Fruit fly (Drosophila melanogaster): Measurements from ENCODE around the gene Agpat4.

DNA sequence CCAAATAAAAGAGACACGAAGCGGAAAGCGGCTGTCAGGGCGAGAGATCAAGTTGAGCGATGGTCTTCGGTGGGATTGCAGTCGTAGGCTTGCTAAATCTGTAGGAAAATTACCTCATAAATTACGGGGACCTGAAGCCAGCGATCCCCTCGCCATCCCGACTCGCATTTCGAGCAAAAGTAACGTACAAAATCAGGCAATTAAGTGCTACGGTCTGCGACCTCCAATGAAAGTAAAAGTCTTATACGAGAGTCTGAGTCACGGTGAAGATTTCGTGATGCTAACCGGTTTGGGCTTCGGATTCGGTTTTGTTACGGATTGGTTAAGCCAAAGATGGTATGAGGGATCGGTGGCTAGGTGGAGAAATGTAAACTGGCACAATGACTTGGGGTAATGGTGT lies 41.5 kb downstream of the Agpat4 start:
- TF ChIP-seq psq (GFP tag; optimal IDR thresholded peaks at IDR 0.05) (no peak), Hnf4 (GFP tag; optimal IDR thresholded peaks at IDR 0.05) (no peak)

Measured in whole organism, wandering third instar larva.